Worm (Caenorhabditis elegans): ENCODE measurements around the gene C18A11.1.

The C18A11.1 gene

DNA sequence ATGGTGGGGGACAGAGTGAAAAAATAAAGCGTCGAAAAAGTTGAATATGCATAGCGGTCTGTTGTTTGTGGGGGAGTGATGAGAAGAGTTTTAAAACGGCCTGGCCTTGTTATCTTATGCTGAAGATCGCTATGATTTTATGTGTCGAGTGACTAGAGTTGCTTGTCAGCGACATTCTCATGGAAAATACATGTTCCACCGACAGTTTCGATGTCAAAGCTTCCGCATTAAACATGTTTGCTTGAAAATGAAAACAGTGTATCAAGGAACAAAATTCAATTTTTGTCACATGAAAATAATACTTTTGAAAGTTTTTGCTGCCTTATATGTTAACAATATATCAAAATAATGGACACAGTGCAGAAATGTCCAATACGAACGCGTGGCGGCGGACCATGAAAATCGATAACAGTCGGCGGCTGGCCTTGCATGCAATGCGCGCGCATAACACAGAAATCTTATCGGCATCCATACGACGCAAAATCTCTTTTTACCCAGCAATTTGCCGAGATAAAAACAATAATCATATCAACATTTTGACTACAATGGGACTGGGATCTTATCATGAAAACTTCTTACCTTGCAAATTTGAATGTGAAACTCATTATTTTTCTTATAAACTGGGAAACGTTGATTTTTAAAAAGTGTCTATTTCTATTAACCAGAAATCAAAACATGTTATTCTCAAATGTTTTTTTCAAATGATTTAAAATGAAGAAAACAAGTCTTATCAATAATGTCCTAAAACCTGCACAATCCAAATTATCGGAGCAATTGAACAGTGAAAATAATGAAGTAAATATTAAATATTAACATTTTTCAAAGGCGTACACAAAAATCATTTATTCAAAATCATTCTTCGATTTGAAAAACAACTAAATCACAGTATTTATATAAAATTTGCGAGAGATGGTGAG lies 17.9 kb downstream of the C18A11.1 start:
- TF ChIP-seq lin-38 (GFP tag; IDR thresholded peaks at IDR 0.05) (peak; percentile 36; the same call in 1 of the 2 replicates), fos-1 (tag; optimal IDR thresholded peaks at IDR 0.05) (no peak), daf-16 (GFP tag; optimal IDR thresholded peaks at IDR 0.05) (no peak), daf-16 (tag; optimal IDR thresholded peaks at IDR 0.05) (peak; percentile 87), nhr-28 (tag; optimal IDR thresholded peaks at IDR 0.05) (peak; percentile 16), unc-39 (tag; optimal IDR thresholded peaks at IDR 0.05) (no peak), ceh-28 (tag; optimal IDR thresholded peaks at IDR 0.05) (peak; percentile 18), Y75B8A.6 (GFP tag; IDR thresholded peaks at IDR 0.05) (no peak), ceh-20 (GFP tag; IDR thresholded peaks at IDR 0.05) (0 out of 2 replicates have a peak, but pooled peaks have one; percentile 27), dve-1 (tag; optimal IDR thresholded peaks at IDR 0.05; ENCODE audit: insufficient read depth) (peak; percentile 21), set-16 (GFP tag; IDR thresholded peaks at IDR 0.05) (no peak), lsy-2 (tag; optimal IDR thresholded peaks at IDR 0.05) (peak in 1 of 2 experiments; percentile 19), hlh-11 (tag; optimal IDR thresholded peaks at IDR 0.05) (peak; percentile 15), T20F7.1 (GFP tag; optimal IDR thresholded peaks at IDR 0.05) (peak; percentile 2), T26A8.4 (GFP tag; IDR thresholded peaks at IDR 0.05) (peak; percentile 47; the same call in 1 of the 2 replicates), zfp-3 (GFP tag; conservative IDR thresholded peaks at IDR 0.05) (peak; percentile 89; the same call in 1 of the 2 replicates), aha-1 (tag) (peak; percentile 87), dmd-6 (GFP tag; IDR thresholded peaks at IDR 0.05) (peak; percentile 22; the same call in 1 of the 2 replicates), mep-1 (tag; optimal IDR thresholded peaks at IDR 0.05) (peak; percentile 45), unc-62 (GFP tag; optimal IDR thresholded peaks at IDR 0.05 in 1 of 2) (peak in 1 of 2 experiments; percentile 54), unc-62 (tag; optimal IDR thresholded peaks at IDR 0.05) (no peak)

- TF ChIP-seq nhr-25 (tag; optimal IDR thresholded peaks at IDR 0.05; ENCODE audit: borderline replicate concordance, insufficient read depth) (no peak), nhr-10 (tag; optimal IDR thresholded peaks at IDR 0.05) (no peak), lim-7 (GFP tag; IDR thresholded peaks at IDR 0.05) (0 out of 2 replicates have a peak, but pooled peaks have one; percentile 40), sdz-12 (GFP tag; optimal IDR thresholded peaks at IDR 0.05) (peak; percentile 18), nhr-6 (tag; optimal IDR thresholded peaks at IDR 0.05) (no peak), vab-7 (GFP tag; IDR thresholded peaks at IDR 0.05) (0 out of 2 replicates have a peak, but pooled peaks have one; percentile 13), tra-1 (GFP tag; IDR thresholded peaks at IDR 0.05) (0 out of 2 replicates have a peak, but pooled peaks have one; percentile 35), hif-1 (tag; optimal IDR thresholded peaks at IDR 0.05) (peak in 1 of 2 experiments; percentile 56)
Observed at ce11 chrX:8088474-8088873, 19.3 kb downstream of the C18A11.1 start, which contains the start of gene vem-1. Gene vem-1 (minus strand): TSS chrX:8088574.

DNA sequence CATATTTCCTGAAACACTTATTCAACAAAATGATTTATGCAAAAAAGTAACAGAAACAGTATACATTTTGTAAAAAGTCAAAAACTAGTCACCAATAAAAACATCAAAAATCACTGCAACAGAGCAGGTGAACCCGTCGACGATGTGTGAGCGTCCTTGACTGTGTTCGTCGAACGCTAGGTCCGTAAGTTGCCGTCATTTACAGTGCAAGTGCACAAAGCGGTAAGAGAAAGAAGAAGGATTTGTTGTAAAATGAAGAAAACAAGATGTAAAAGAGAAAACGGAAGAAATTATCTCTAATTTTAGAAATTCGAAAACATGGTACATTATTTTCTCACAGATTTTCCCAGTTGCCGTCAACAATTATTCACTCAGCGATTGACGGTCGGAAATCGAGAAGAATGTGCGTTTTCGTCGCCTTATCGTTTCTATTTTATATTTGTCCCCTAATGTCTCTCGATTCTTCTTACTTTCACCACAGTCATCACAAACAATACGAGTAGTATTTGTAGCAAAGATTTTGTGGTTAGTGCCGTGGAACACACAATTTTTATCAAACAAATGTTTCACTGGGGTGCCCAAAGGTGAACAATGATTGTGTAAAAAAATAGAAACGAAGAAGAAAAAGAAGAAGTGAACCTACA lies 20.3 kb downstream of the C18A11.1 start:
- peak; percentile 52 for TF ChIP-seq pqm-1 (tag; optimal IDR thresholded peaks at IDR 0.05)
- TF ChIP-seq mes-2 (tag; optimal IDR thresholded peaks at IDR 0.05; ENCODE audit: poor library complexity, severe bottlenecking), result peak; percentile 39
- no peak for TF ChIP-seq zfp-3 (GFP tag; conservative IDR thresholded peaks at IDR 0.05)
- TF ChIP-seq aha-1 (tag), result peak; percentile 13
- TF ChIP-seq T26A8.4 (GFP tag; IDR thresholded peaks at IDR 0.05), result peak; percentile 41; the same call in 1 of the 2 replicates
- TF ChIP-seq ceh-28 (tag; optimal IDR thresholded peaks at IDR 0.05), result no peak
- no peak for TF ChIP-seq mxl-2 (GFP tag; conservative IDR thresholded peaks at IDR 0.05)
- peak; percentile 44 for TF ChIP-seq nhr-10 (tag; optimal IDR thresholded peaks at IDR 0.05)
- TF ChIP-seq arid-1 (GFP tag; conservative IDR thresholded peaks at IDR 0.05), result no peak
- TF ChIP-seq nhr-28 (tag; optimal IDR thresholded peaks at IDR 0.05), result peak; percentile 97
- TF ChIP-seq F10B5.3 (tag; optimal IDR thresholded peaks at IDR 0.05), result no peak
- peak; percentile 31; the same call in 1 of the 2 replicates for TF ChIP-seq hmg-1.1 (GFP tag; IDR thresholded peaks at IDR 0.05)
- TF ChIP-seq egl-27 (tag; optimal IDR thresholded peaks at IDR 0.05), result no peak
- TF ChIP-seq nhr-77 (tag; optimal IDR thresholded peaks at IDR 0.05), result peak; percentile 70
- TF ChIP-seq jun-1 (tag; optimal IDR thresholded peaks at IDR 0.05), result peak; percentile 0
- peak; percentile 50 for TF ChIP-seq nhr-102 (tag; optimal IDR thresholded peaks at IDR 0.05)
- TF ChIP-seq pha-4 (GFP tag; IDR thresholded peaks at IDR 0.05), result no peak
- TF ChIP-seq pha-4 (tag; optimal IDR thresholded peaks at IDR 0.05), result no peak
- peak; percentile 37 for TF ChIP-seq rbr-2 (tag; optimal IDR thresholded peaks at IDR 0.05)
- no peak for TF ChIP-seq snpc-4 (tag; optimal IDR thresholded peaks at IDR 0.05)
- TF ChIP-seq zip-11 (GFP tag; IDR thresholded peaks at IDR 0.05), result no peak
- TF ChIP-seq hlh-11 (tag; optimal IDR thresholded peaks at IDR 0.05), result peak; percentile 47
- TF ChIP-seq daf-16 (GFP tag; optimal IDR thresholded peaks at IDR 0.05), result no peak
- peak; percentile 95 for TF ChIP-seq daf-16 (tag; optimal IDR thresholded peaks at IDR 0.05)
- TF ChIP-seq dmd-6 (GFP tag; IDR thresholded peaks at IDR 0.05), result peak; percentile 59
